Worm (Caenorhabditis elegans) whole organism, mixed stage, embryonic: ENCODE data around the gene dnj-14.

Experiments
- M03D4.4 ChIP-seq: sonication (generic microtip); optimal IDR thresholded peaks from 2 replicates; lab custom pipeline; 2017; ENCODE audit warnings: mild to moderate bottlenecking, missing genetic modification characterization, missing compliant biosample characterization
- bed-3 ChIP-seq: fragments of 200-800 bp; sonication (Bioruptor generic); optimal IDR thresholded peaks from 3 replicates; lab custom pipeline; 2018; ENCODE audit warnings: mild to moderate bottlenecking, missing genetic modification characterization, moderate library complexity, missing compliant biosample characterization
- blmp-1 ChIP-seq: fragments of 150-350 bp; optimal IDR thresholded peaks from 2 replicates; lab custom pipeline; 2014; ENCODE audit warnings: missing biosample characterization, missing genetic modification characterization
- ceh-39 ChIP-seq: fragments of 150-350 bp; optimal IDR thresholded peaks from 2 replicates; lab custom pipeline; 2014; ENCODE audit warnings: missing biosample characterization, missing genetic modification characterization
- ceh-43 ChIP-seq: fragments of 200-800 bp; sonication (Bioruptor generic); optimal IDR thresholded peaks from 2 replicates; lab custom pipeline; 2018; ENCODE audit warnings: mild to moderate bottlenecking, missing genetic modification characterization, moderate library complexity, missing compliant biosample characterization
- ces-1 ChIP-seq: fragments of 150-350 bp; optimal IDR thresholded peaks from 2 replicates; lab custom pipeline; 2014; ENCODE audit warnings: missing biosample characterization, missing genetic modification reagents, missing genetic modification characterization
- cnd-1 ChIP-seq: fragments of 200-800 bp; sonication (Bioruptor generic); optimal IDR thresholded peaks from 2 replicates; lab custom pipeline; 2018; ENCODE audit warnings: mild to moderate bottlenecking, missing genetic modification characterization, missing compliant biosample characterization
- drap-1 ChIP-seq: fragments of 200-800 bp; sonication (Bioruptor generic); optimal IDR thresholded peaks from 3 replicates; lab custom pipeline; 2018; ENCODE audit warnings: mild to moderate bottlenecking, missing genetic modification characterization, missing compliant biosample characterization
- elt-1 ChIP-seq: sonication (generic microtip); optimal IDR thresholded peaks from 2 replicates; lab custom pipeline; 2017; ENCODE audit warnings: missing genetic modification characterization, mild to moderate bottlenecking, missing compliant biosample characterization, antibody characterized with exemption, moderate library complexity, borderline replicate concordance; ENCODE audit not compliant: insufficient read depth
- elt-3 ChIP-seq: fragments of 150-350 bp; optimal IDR thresholded peaks from 2 replicates; lab custom pipeline; 2014; ENCODE audit warnings: missing biosample characterization, missing genetic modification characterization
- flh-1 ChIP-seq: fragments of 200-800 bp; sonication (Bioruptor generic); optimal IDR thresholded peaks from 2 replicates; lab custom pipeline; 2018; ENCODE audit warnings: mild to moderate bottlenecking, missing genetic modification characterization, moderate library complexity, missing compliant biosample characterization
- ham-2 ChIP-seq: fragments of 200-800 bp; sonication (Bioruptor generic); optimal IDR thresholded peaks from 2 replicates; lab custom pipeline; 2018; ENCODE audit warnings: mild to moderate bottlenecking, missing genetic modification characterization, missing compliant biosample characterization
- lin-13 ChIP-seq: fragments of 150-350 bp; optimal IDR thresholded peaks from 2 replicates; lab custom pipeline; 2014; ENCODE audit warnings: missing biosample characterization, missing genetic modification characterization
- lsy-2 ChIP-seq: fragments of 150-350 bp; optimal IDR thresholded peaks from 2 replicates; lab custom pipeline; 2014; ENCODE audit warnings: missing biosample characterization, missing genetic modification characterization
- mab-5 ChIP-seq: fragments of 150-350 bp; optimal IDR thresholded peaks from 2 replicates; lab custom pipeline; 2014; ENCODE audit warnings: missing biosample characterization, missing genetic modification characterization
- mls-2 ChIP-seq: sonication (generic microtip); optimal IDR thresholded peaks from 2 replicates; lab custom pipeline; 2016; ENCODE audit warnings: mild to moderate bottlenecking, missing genetic modification characterization, moderate library complexity, missing compliant biosample characterization
- nhr-2 ChIP-seq: fragments of 150-350 bp; optimal IDR thresholded peaks from 2 replicates; lab custom pipeline; 2014; ENCODE audit warnings: missing biosample characterization, missing genetic modification characterization
- nhr-237 ChIP-seq: fragments of 150-350 bp; optimal IDR thresholded peaks from 2 replicates; lab custom pipeline; 2014; ENCODE audit warnings: missing biosample characterization, missing genetic modification characterization
- nhr-76 ChIP-seq: sonication (generic microtip); optimal IDR thresholded peaks from 2 replicates; lab custom pipeline; 2017; ENCODE audit warnings: missing biosample characterization, missing genetic modification characterization
- sem-2 ChIP-seq: fragments of 200-800 bp; sonication (Bioruptor generic); optimal IDR thresholded peaks from 2 replicates; lab custom pipeline; 2018; ENCODE audit warnings: mild to moderate bottlenecking, missing genetic modification characterization, missing compliant biosample characterization
- snpc-4 ChIP-seq: fragments of 150-350 bp; optimal IDR thresholded peaks from 2 replicates; lab custom pipeline; 2014; ENCODE audit warnings: missing biosample characterization, missing genetic modification characterization
- sptf-1 ChIP-seq: sonication (generic microtip); optimal IDR thresholded peaks from 2 replicates; lab custom pipeline; 2017; ENCODE audit warnings: mild to moderate bottlenecking, missing genetic modification characterization, moderate library complexity, missing compliant biosample characterization
- tbx-8 ChIP-seq: fragments of 200-800 bp; sonication (Bioruptor generic); optimal IDR thresholded peaks from 2 replicates; lab custom pipeline; 2018; ENCODE audit warnings: mild to moderate bottlenecking, missing genetic modification characterization, moderate library complexity, missing compliant biosample characterization
- unc-120 ChIP-seq: sonication (generic microtip); optimal IDR thresholded peaks from 2 replicates; lab custom pipeline; 2017; ENCODE audit warnings: missing genetic modification characterization, missing compliant biosample characterization; ENCODE audit not compliant: poor library complexity, severe bottlenecking
- zip-8 ChIP-seq: fragments of 150-350 bp; optimal IDR thresholded peaks from 2 replicates; lab custom pipeline; 2014; ENCODE audit warnings: missing biosample characterization, missing genetic modification characterization
- ztf-11 ChIP-seq: fragments of 150-350 bp; optimal IDR thresholded peaks from 2 replicates; lab custom pipeline; 2014; ENCODE audit warnings: missing biosample characterization, missing genetic modification characterization

dnj-14 gene

DNA sequence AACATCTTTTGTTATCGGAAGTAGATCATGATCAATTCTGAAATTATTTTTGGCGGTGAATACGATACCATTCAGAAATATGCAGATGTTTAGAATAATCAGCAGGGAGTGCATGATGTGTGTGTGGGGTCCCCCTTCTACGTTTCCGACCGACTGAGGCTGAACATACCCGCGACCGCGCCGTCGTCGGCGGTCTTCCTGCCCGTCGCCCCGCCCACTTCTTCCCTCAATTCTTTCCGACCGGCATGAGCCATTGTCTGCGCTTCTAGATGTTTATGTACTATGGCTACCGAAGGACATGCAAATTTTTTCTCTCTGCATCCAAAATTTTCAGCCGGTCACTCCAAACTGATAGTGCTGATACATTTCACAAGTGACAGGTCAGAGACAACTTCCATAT is 32.5 kb upstream of the dnj-14 start:
- TF ChIP-seq nhr-76 (tag; lab: Kevin White, UChicago), result no peak
- TF ChIP-seq mls-2 (tag; lab: Kevin White, UChicago), result no peak
- no peak for TF ChIP-seq ztf-11 (tag; lab: Kevin White, UChicago)
- TF ChIP-seq unc-120 (tag; lab: Kevin White, UChicago), result no peak
- no peak for TF ChIP-seq drap-1 (GFP tag; lab: Kevin White, UChicago)
- TF ChIP-seq ces-1 (GFP tag; lab: Kevin White, UChicago), result no peak
- no peak for TF ChIP-seq elt-3 (tag; lab: Kevin White, UChicago)
- no peak for TF ChIP-seq lin-13
- TF ChIP-seq snpc-4 (tag; lab: Kevin White, UChicago), result no peak
- TF ChIP-seq lsy-2 (tag; lab: Kevin White, UChicago), result no peak
- TF ChIP-seq flh-1 (GFP tag; lab: Kevin White, UChicago), result no peak
- no peak for TF ChIP-seq sptf-1 (tag; lab: Kevin White, UChicago)
- no peak for TF ChIP-seq sem-2 (GFP tag; lab: Kevin White, UChicago)
- TF ChIP-seq, all 35 proteins: peak for 0

ce11 chrX:4742285-4742684 is 30.7 kb upstream of the dnj-14 start:
- TF ChIP-seq cnd-1 (peak; percentile 26), ham-2 (no peak)

ce11 chrX:4740630-4741029 is 29.1 kb upstream of the dnj-14 start:
- TF ChIP-seq tbx-8 (GFP tag; lab: Kevin White, UChicago) (no peak), M03D4.4 (tag; lab: Kevin White, UChicago) (no peak), nhr-237 (tag; lab: Kevin White, UChicago) (no peak), mab-5 (tag; lab: Kevin White, UChicago) (no peak), drap-1 (GFP tag; lab: Kevin White, UChicago) (no peak), ceh-39 (tag; lab: Kevin White, UChicago) (no peak), cnd-1 (no peak), nhr-76 (tag; lab: Kevin White, UChicago) (no peak), zip-8 (tag; lab: Kevin White, UChicago) (no peak), sptf-1 (tag; lab: Kevin White, UChicago) (no peak), ceh-43 (GFP tag; lab: Kevin White, UChicago) (no peak), bed-3 (no peak), snpc-4 (tag; lab: Kevin White, UChicago) (no peak), blmp-1 (no peak)

ce11 chrX:4732752-4733151 is 21.2 kb upstream of the dnj-14 start, which contains the start of gene aman-1:
aman-1 (plus strand) TSS chrX:4733095.
- TF ChIP-seq ceh-39 (tag; lab: Kevin White, UChicago) (no peak), nhr-237 (tag; lab: Kevin White, UChicago) (no peak), cnd-1 (no peak), mls-2 (tag; lab: Kevin White, UChicago) (no peak), elt-1 (tag; lab: Kevin White, UChicago) (no peak)
- TF ChIP-seq, all 35 proteins: peak for 0

ce11 chrX:4727388-4727787 is 15.8 kb upstream of the dnj-14 start, which contains the start of gene acc-3:
acc-3 (minus strand) TSS chrX:4727488.
- TF ChIP-seq ces-1 (GFP tag; lab: Kevin White, UChicago) (no peak), nhr-2 (tag; lab: Kevin White, UChicago) (no peak), unc-120 (tag; lab: Kevin White, UChicago) (no peak)
- TF ChIP-seq, all 35 proteins: peak for 0

ce11 chrX:4720603-4721529 is 9.3 kb upstream of the dnj-14 start, which contains the start of gene F55D10.4:
F55D10.4 (minus strand) TSS chrX:4720653.
- TF ChIP-seq ces-1 (GFP tag; lab: Kevin White, UChicago) (peak; percentile 41), sem-2 (GFP tag; lab: Kevin White, UChicago) (no peak)
